Fruit fly (Drosophila melanogaster) whole organism: ENCODE measurements around the gene Bx42.

ENCODE experiments used
- psq ChIP-seq: fragments of >200 bp; optimal IDR thresholded peaks from 2 replicates; lab custom pipeline; 2017
- usp ChIP-seq: fragments of >200 bp; optimal IDR thresholded peaks from 2 replicates; lab custom pipeline; 2017; ENCODE audit warnings: missing biosample characterization, missing genetic modification characterization, mixed read lengths

- TF ChIP-seq psq (lab: Kevin White, UChicago) (no peak), usp (GFP tag; lab: Kevin White, UChicago) (no peak)
Measured at dm6 chrX:9089254-9090056, 16.9 kb downstream of the Bx42 start, which contains the start of gene CCT2.
